Fruit fly (Drosophila melanogaster): ENCODE results near the gene Whamy.

DNA sequence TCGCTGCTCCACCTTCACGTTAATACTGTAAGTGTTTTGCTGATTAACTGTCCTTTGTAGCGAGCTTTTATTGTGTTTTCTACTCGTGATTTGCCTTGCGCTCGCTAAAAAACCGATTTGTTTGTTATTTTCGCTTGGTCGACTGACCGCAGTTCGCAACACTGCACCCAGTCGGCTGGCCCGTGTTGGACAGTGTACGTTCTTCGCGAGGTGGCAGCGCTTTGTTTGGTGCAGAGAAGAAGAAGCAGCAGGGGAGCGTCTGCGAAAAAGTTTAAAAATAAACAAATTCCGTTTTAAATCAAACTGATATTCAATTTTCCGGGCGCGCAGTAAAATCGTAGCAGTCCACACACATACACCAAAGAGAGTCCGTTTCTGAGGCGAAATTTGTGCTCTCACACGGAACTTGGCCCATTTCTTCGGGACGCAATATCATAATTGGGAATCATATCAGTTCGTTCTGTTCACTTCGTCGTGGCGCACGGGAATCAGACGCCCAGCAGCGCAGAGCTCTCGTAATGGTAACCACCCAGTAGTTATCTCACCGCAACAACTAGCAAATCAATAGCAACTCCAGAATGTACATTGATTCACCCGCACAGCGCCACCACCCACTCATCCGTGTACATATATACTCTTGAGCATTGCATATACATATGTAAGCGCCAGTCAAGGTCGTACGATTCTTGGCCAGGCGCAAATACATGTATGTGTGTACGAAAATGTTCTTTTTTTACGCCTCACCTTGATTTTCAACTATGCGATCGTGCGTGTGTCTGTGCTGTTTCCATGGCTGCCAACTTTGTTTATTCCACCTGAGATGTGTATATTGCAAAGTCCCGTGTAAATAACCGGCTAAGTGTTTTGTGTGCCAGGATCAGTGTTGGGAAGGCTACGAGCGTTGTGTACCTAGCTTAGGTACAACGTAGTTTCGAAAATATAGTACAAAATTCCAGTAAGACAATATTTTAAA lies 6.3 kb downstream of the Whamy start, which contains the start of gene Naa80:
- TF ChIP-seq GATAd (GFP tag; optimal IDR thresholded peaks at IDR 0.05) (no peak), N (GFP tag; optimal IDR thresholded peaks at IDR 0.05) (no peak), Dfd (GFP tag; optimal IDR thresholded peaks at IDR 0.05) (no peak), sage (GFP tag; optimal IDR thresholded peaks at IDR 0.05) (no peak), dl (GFP tag; optimal IDR thresholded peaks at IDR 0.05; ENCODE audit: insufficient read depth in 1 of 2, partially characterized antibody in 2 of 2) (peak in 1 of 2 experiments; percentile 22), OdsH (GFP tag; optimal IDR thresholded peaks at IDR 0.05) (peak; percentile 71), Hr83 (GFP tag; optimal IDR thresholded peaks at IDR 0.05; ENCODE audit: poor library complexity, severe bottlenecking) (peak; percentile 93), Hr78 (GFP tag; optimal IDR thresholded peaks at IDR 0.05) (no peak), foxo (GFP tag; optimal IDR thresholded peaks at IDR 0.05) (peak in 1 of 2 experiments; percentile 84), lola (GFP tag; optimal IDR thresholded peaks at IDR 0.05) (no peak), woc (GFP tag; optimal IDR thresholded peaks at IDR 0.05) (peak; percentile 60), h (GFP tag; optimal IDR thresholded peaks at IDR 0.05) (peak; percentile 84)

Data from whole organism, wandering third instar larva.